Fruit fly (Drosophila melanogaster) whole organism, embryonic: ENCODE measurements around the gene CG2608.

Experiments used
- Aef1 ChIP-seq: fragments of 200-800 bp; sonication (Bioruptor generic); IDR thresholded peaks from 3 replicates; pipeline ENCODE4 v1.3.6; 2022; ENCODE audit warnings: missing biosample characterization, missing genetic modification characterization
- CG10147 ChIP-seq: fragments of 200-800 bp; sonication (Bioruptor generic); optimal IDR thresholded peaks from 2 replicates; lab custom pipeline; 2019; ENCODE audit warnings: missing biosample characterization, mild to moderate bottlenecking, missing genetic modification characterization, moderate library complexity
- CG10654 ChIP-seq: fragments of 200-800 bp; sonication (Bioruptor generic); optimal IDR thresholded peaks from 2 replicates; lab custom pipeline; 2016; ENCODE audit warnings: missing biosample characterization, missing genetic modification characterization
- CG13123 ChIP-seq: fragments of 200-800 bp; sonication (Bioruptor generic); optimal IDR thresholded peaks from 2 replicates; lab custom pipeline; 2016; ENCODE audit warnings: missing biosample characterization, missing genetic modification characterization
- CG15696 ChIP-seq: fragments of 200-800 bp; sonication (Bioruptor generic); optimal IDR thresholded peaks from 2 replicates; lab custom pipeline; 2019; ENCODE audit warnings: missing biosample characterization, mild to moderate bottlenecking, missing genetic modification characterization, moderate library complexity
- CG1792 ChIP-seq: fragments of 200-800 bp; sonication (Bioruptor generic); optimal IDR thresholded peaks from 2 replicates; lab custom pipeline; 2016; ENCODE audit warnings: missing biosample characterization, missing genetic modification characterization
- CG18011 ChIP-seq: fragments of 200-800 bp; sonication (Bioruptor generic); optimal IDR thresholded peaks from 2 replicates; lab custom pipeline; 2017; ENCODE audit warnings: missing biosample characterization, missing genetic modification characterization, mild to moderate bottlenecking, moderate library complexity, missing genotype
- CG1832 ChIP-seq: fragments of 200-800 bp; sonication (Bioruptor generic); optimal IDR thresholded peaks from 2 replicates; lab custom pipeline; 2017; ENCODE audit warnings: missing biosample characterization, mild to moderate bottlenecking, missing genetic modification characterization, inconsistent platforms
- CG18619 ChIP-seq: fragments of 200-800 bp; sonication (Bioruptor generic); optimal IDR thresholded peaks from 3 replicates; lab custom pipeline; 2017; ENCODE audit warnings: missing biosample characterization, mild to moderate bottlenecking, missing genetic modification characterization
- CG30431 ChIP-seq: fragments of 200-800 bp; sonication (Bioruptor generic); optimal IDR thresholded peaks from 2 replicates; lab custom pipeline; 2017; ENCODE audit warnings: missing biosample characterization, missing genetic modification characterization
- CG3065 ChIP-seq: fragments of 200-800 bp; sonication (Bioruptor generic); optimal IDR thresholded peaks from 2 replicates; lab custom pipeline; 2016; ENCODE audit warnings: missing biosample characterization, missing genetic modification characterization
- CG33213 ChIP-seq: fragments of 200-800 bp; sonication (Bioruptor generic); optimal IDR thresholded peaks from 3 replicates; lab custom pipeline; 2016; ENCODE audit warnings: missing biosample characterization, missing genetic modification characterization
- CG43689 ChIP-seq: fragments of 200-800 bp; sonication (Bioruptor generic); IDR thresholded peaks from 2 replicates; pipeline ENCODE4 v1.3.6; 2022; ENCODE audit warnings: missing biosample characterization, missing genetic modification characterization
- CG4707 ChIP-seq: fragments of 200-800 bp; sonication (Bioruptor generic); optimal IDR thresholded peaks from 2 replicates; lab custom pipeline; 2018; ENCODE audit warnings: missing biosample characterization, mild to moderate bottlenecking, missing genetic modification characterization, moderate library complexity
- CG5953 ChIP-seq: fragments of 200-800 bp; sonication (Bioruptor generic); IDR thresholded peaks from 2 replicates; pipeline ENCODE4 v1.3.6; 2022; ENCODE audit warnings: missing biosample characterization, missing genetic modification characterization
- CG8359 ChIP-seq: fragments of 200-800 bp; sonication (Bioruptor generic); optimal IDR thresholded peaks from 2 replicates; lab custom pipeline; 2017; ENCODE audit warnings: missing biosample characterization, mild to moderate bottlenecking, missing genetic modification characterization, borderline replicate concordance
- CG8388 ChIP-seq: fragments of 200-800 bp; sonication (Bioruptor generic); optimal IDR thresholded peaks from 2 replicates; lab custom pipeline; 2019; ENCODE audit warnings: missing biosample characterization, mild to moderate bottlenecking, missing genetic modification characterization, moderate library complexity
- CG9437 ChIP-seq: fragments of 200-800 bp; sonication (Bioruptor generic); optimal IDR thresholded peaks from 2 replicates; lab custom pipeline; 2018; ENCODE audit warnings: missing biosample characterization, mild to moderate bottlenecking, missing genetic modification characterization
- CG9727 ChIP-seq: fragments of 200-800 bp; sonication (Bioruptor generic); optimal IDR thresholded peaks from 3 replicates; lab custom pipeline; 2017; ENCODE audit warnings: missing biosample characterization, mild to moderate bottlenecking, missing genetic modification characterization
- CHES-1-like ChIP-seq: fragments of 200-800 bp; sonication (Bioruptor generic); optimal IDR thresholded peaks from 2 replicates; lab custom pipeline; 2016; ENCODE audit warnings: missing biosample characterization, missing genetic modification characterization
- CoRest ChIP-seq: fragments of 200-800 bp; sonication (Bioruptor generic); optimal IDR thresholded peaks from 3 replicates; lab custom pipeline; 2018; ENCODE audit warnings: missing biosample characterization, mild to moderate bottlenecking, missing genetic modification characterization, moderate library complexity
- Dad ChIP-seq: fragments of 200-800 bp; sonication (Bioruptor generic); optimal IDR thresholded peaks from 3 replicates; lab custom pipeline; 2016; ENCODE audit warnings: missing biosample characterization, missing genetic modification characterization
- Gug ChIP-seq: fragments of 200-800 bp; sonication (Bioruptor generic); IDR thresholded peaks from 4 replicates; pipeline ENCODE4 v1.3.6; 2022; ENCODE audit warnings: missing biosample characterization, missing genetic modification characterization
- Hand ChIP-seq: fragments of 200-800 bp; sonication (Bioruptor generic); optimal IDR thresholded peaks from 2 replicates; lab custom pipeline; 2017; ENCODE audit warnings: mild to moderate bottlenecking, missing biosample characterization, missing genetic modification reagents, missing genetic modification characterization
- Meics ChIP-seq: fragments of 200-800 bp; sonication (Bioruptor generic); optimal IDR thresholded peaks from 2 replicates; lab custom pipeline; 2017; ENCODE audit warnings: missing biosample characterization, mild to moderate bottlenecking, missing genetic modification characterization
- Mrtf ChIP-seq: fragments of 200-800 bp; sonication (Bioruptor generic); IDR thresholded peaks from 3 replicates; pipeline ENCODE4 v1.3.6; 2022; ENCODE audit warnings: missing biosample characterization, missing genetic modification characterization
- Ptx1 ChIP-seq: fragments of 200-800 bp; sonication (Bioruptor generic); IDR thresholded peaks from 2 replicates; pipeline ENCODE4 v1.3.6; 2022; ENCODE audit warnings: missing biosample characterization, missing genetic modification characterization
- Tbp ChIP-seq: fragments of >200 bp; optimal IDR thresholded peaks from 2 replicates; lab custom pipeline; 2018; ENCODE audit warnings: missing biosample characterization, missing genetic modification characterization
- ac ChIP-seq: fragments of 200-800 bp; sonication (Bioruptor generic); optimal IDR thresholded peaks from 3 replicates; lab custom pipeline; 2017; ENCODE audit warnings: missing biosample characterization, mild to moderate bottlenecking, missing genetic modification characterization
- ase ChIP-seq: fragments of 200-800 bp; sonication (Bioruptor generic); IDR thresholded peaks from 3 replicates; pipeline ENCODE4 v1.3.6; 2022; ENCODE audit warnings: missing biosample characterization, missing genetic modification characterization
- bbx ChIP-seq: fragments of 200-800 bp; sonication (Bioruptor generic); IDR thresholded peaks from 2 replicates; pipeline ENCODE4 v1.3.6; 2022; ENCODE audit warnings: missing biosample characterization, missing genetic modification characterization; ENCODE audit not compliant: partially characterized antibody
- btn ChIP-seq: fragments of 200-800 bp; sonication (Bioruptor generic); optimal IDR thresholded peaks from 2 replicates; lab custom pipeline; 2016; ENCODE audit warnings: missing biosample characterization, missing genetic modification characterization
- caup ChIP-seq: fragments of 200-800 bp; sonication (Bioruptor generic); optimal IDR thresholded peaks from 3 replicates; lab custom pipeline; 2017; ENCODE audit warnings: missing biosample characterization, mild to moderate bottlenecking, missing genetic modification characterization, moderate library complexity; ENCODE audit not compliant: severe bottlenecking
- chif ChIP-seq, 2 experiments: fragments of 200-800 bp; sonication (Bioruptor generic); optimal IDR thresholded peaks; 3 replicates each; lab custom pipeline; 2016; ENCODE audit warnings: missing biosample characterization in 2 of 2, missing genetic modification characterization in 2 of 2
- dati ChIP-seq: fragments of 200-800 bp; sonication (Bioruptor generic); IDR thresholded peaks from 2 replicates; pipeline ENCODE4 v1.3.6; 2022; ENCODE audit warnings: missing biosample characterization, missing genetic modification characterization
- exex ChIP-seq: fragments of 200-800 bp; sonication (Bioruptor generic); optimal IDR thresholded peaks from 4 replicates; lab custom pipeline; 2018; ENCODE audit warnings: missing biosample characterization, mild to moderate bottlenecking, missing genetic modification characterization, moderate library complexity
- fd102C ChIP-seq: fragments of 200-800 bp; sonication (Bioruptor generic); optimal IDR thresholded peaks from 2 replicates; lab custom pipeline; 2018; ENCODE audit warnings: missing biosample characterization, mild to moderate bottlenecking, missing genetic modification characterization, moderate library complexity
- fu2 ChIP-seq: fragments of 200-800 bp; sonication (Bioruptor generic); optimal IDR thresholded peaks from 2 replicates; lab custom pipeline; 2016; ENCODE audit warnings: missing biosample characterization, missing genetic modification characterization
- jing ChIP-seq: fragments of 200-800 bp; sonication (Bioruptor generic); optimal IDR thresholded peaks from 2 replicates; lab custom pipeline; 2018; ENCODE audit warnings: missing biosample characterization, mild to moderate bottlenecking, missing genetic modification characterization
- lola ChIP-seq, 3 experiments: fragments of >200 bp in 2 of 3; fragments of 200-800 bp in 1 of 3; sonication (Bioruptor generic) in 1 of 3; optimal IDR thresholded peaks; 2 replicates each; lab custom pipeline; 2017 to 2019; ENCODE audit warnings: missing biosample characterization in 3 of 3, missing genetic modification characterization in 3 of 3, mild to moderate bottlenecking in 1 of 3, moderate library complexity in 1 of 3
- lov ChIP-seq, 2 experiments: fragments of 200-800 bp in 1 of 2; fragments of >200 bp in 1 of 2; sonication (Bioruptor generic) in 1 of 2; IDR thresholded peaks in 1 of 2; optimal IDR thresholded peaks in 1 of 2; 2 replicates in 1 of 2; 3 replicates in 1 of 2; pipeline versions ENCODE4 v1.3.6 to Lab custom; 2017 to 2022; ENCODE audit warnings: missing biosample characterization in 1 of 2, missing genetic modification characterization in 1 of 2
- run ChIP-seq: fragments of 200-800 bp; sonication (Bioruptor generic); optimal IDR thresholded peaks from 3 replicates; lab custom pipeline; 2018; ENCODE audit warnings: missing biosample characterization, mild to moderate bottlenecking, missing genetic modification characterization
- schlank ChIP-seq: fragments of 200-800 bp; sonication (Bioruptor generic); optimal IDR thresholded peaks from 2 replicates; lab custom pipeline; 2018; ENCODE audit warnings: missing biosample characterization, mild to moderate bottlenecking, missing genetic modification characterization
- seq ChIP-seq: fragments of 200-800 bp; sonication (Bioruptor generic); IDR thresholded peaks from 2 replicates; pipeline ENCODE4 v1.3.6; 2022; ENCODE audit warnings: missing biosample characterization, missing genetic modification characterization
- tin ChIP-seq: fragments of 200-800 bp; sonication (Bioruptor generic); optimal IDR thresholded peaks from 3 replicates; lab custom pipeline; 2016; ENCODE audit warnings: missing biosample characterization, missing genetic modification characterization
- tll ChIP-seq, 2 experiments: fragments of 200-800 bp in 1 of 2; fragments of >200 bp in 1 of 2; sonication (Bioruptor generic) in 1 of 2; optimal IDR thresholded peaks; 2 replicates each; lab custom pipeline; 2017 to 2019; ENCODE audit warnings: missing biosample characterization in 2 of 2, missing genetic modification characterization in 2 of 2, mild to moderate bottlenecking in 1 of 2, moderate library complexity in 1 of 2
- vfl ChIP-seq: fragments of 200-800 bp; sonication (Bioruptor generic); optimal IDR thresholded peaks from 2 replicates; lab custom pipeline; 2016; ENCODE audit warnings: missing biosample characterization, missing genetic modification characterization

Gene CG2608

DNA sequence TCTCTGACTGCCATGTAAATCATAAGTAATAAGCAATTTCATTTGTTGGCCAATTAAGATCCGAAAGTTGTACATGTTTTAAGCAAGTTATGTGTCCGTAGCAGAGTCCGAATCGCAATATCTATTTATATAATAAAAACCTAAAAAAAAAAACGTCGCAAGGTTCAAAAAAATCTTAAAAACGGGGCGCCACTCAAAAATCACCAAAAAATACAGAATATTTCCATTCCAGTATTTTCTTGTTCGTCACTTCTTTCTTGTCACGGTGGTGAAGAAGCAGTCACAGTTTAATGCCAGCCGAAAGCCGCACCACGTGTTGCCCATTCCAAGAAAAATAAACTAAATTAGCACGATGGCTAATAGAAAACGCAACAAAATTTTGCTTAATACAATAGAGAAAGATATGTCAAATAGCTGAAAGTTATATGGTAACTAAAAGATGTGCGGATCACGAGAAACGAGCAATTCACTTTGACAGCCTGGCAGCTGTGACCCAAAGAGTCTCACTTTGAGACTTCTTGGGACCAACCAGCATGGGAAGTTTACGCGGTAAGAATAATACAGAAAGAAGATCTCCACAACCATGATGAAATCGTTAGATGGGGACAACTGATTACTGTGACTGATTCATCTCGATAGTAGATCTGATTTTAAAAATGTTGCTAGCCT is 1.8 kb downstream of the CG2608 start (continued):
- TF ChIP-seq Aef1 (GFP tag; lab: Robert Waterston, UW) (no peak), Tbp (no peak), schlank (tag; lab: Kevin White, UChicago) (no peak), CG3065 (GFP tag; lab: Kevin White, UChicago) (no peak), CHES-1-like (GFP tag; lab: Kevin White, UChicago) (peak; percentile 17), tin (GFP tag; lab: Kevin White, UChicago) (no peak), CG8359 (GFP tag; lab: Kevin White, UChicago) (no peak), CG30431 (GFP tag; lab: Kevin White, UChicago) (no peak), CG8388 (no peak), CG9727 (no peak), tll (GFP tag; optimal IDR thresholded peaks at IDR 0.05; lab: Kevin White, UChicago) (no peak), CG1792 (GFP tag; lab: Kevin White, UChicago) (no peak), btn (GFP tag; lab: Kevin White, UChicago) (no peak), Hand (GFP tag; lab: Kevin White, UChicago) (no peak), Dad (peak; percentile 6), CG13123 (GFP tag; lab: Kevin White, UChicago) (no peak), CG33213 (peak; percentile 64), CG43689 (no peak), ac (GFP tag; lab: Kevin White, UChicago) (no peak), lola (GFP tag; optimal IDR thresholded peaks at IDR 0.05; lab: Kevin White, UChicago) (no peak), bbx (no peak), jing (GFP tag; lab: Kevin White, UChicago) (no peak), Gug (GFP tag; lab: Robert Waterston, UW) (no peak), CG5953 (GFP tag; lab: Robert Waterston, UW) (no peak), Mrtf (GFP tag; lab: Robert Waterston, UW) (no peak), vfl (GFP tag; lab: Kevin White, UChicago) (no peak), CG10147 (peak; percentile 4), fd102C (GFP tag; lab: Kevin White, UChicago) (no peak), CG1832 (GFP tag; lab: Kevin White, UChicago) (no peak), run (tag; lab: Kevin White, UChicago) (no peak), CG10654 (GFP tag; lab: Kevin White, UChicago) (no peak), exex (tag; lab: Kevin White, UChicago) (no peak)

dm6 chr2L:20648612-20649011 is 3.0 kb downstream of the CG2608 start, which contains the start of gene CG18810:
CG18810 (plus strand) TSS chr2L:20648912.
- TF ChIP-seq btn (GFP tag; lab: Kevin White, UChicago): no peak
- TF ChIP-seq ac (GFP tag; lab: Kevin White, UChicago): no peak
- TF ChIP-seq lov (optimal IDR thresholded peaks at IDR 0.05; lab: Kevin White, UChicago): no peak
- no peak for TF ChIP-seq lov (GFP tag; IDR thresholded peaks at IDR 0.05; lab: Robert Waterston, UW)

- TF ChIP-seq seq (no peak), CoRest (tag; lab: Kevin White, UChicago) (peak; percentile 51), fu2 (GFP tag; lab: Kevin White, UChicago) (peak; percentile 41), caup (GFP tag; lab: Kevin White, UChicago) (peak; percentile 12), CG15696 (tag; lab: Kevin White, UChicago) (peak; percentile 37), ase (GFP tag; lab: Robert Waterston, UW) (peak; percentile 38; the same call in 1 of the 3 replicates), dati (0 out of 2 replicates have a peak, but pooled peaks have one; percentile 42), CG18619 (GFP tag; lab: Kevin White, UChicago) (peak; percentile 12), CG10654 (GFP tag; lab: Kevin White, UChicago) (peak; percentile 44), Meics (GFP tag; lab: Kevin White, UChicago) (peak; percentile 47), Ptx1 (GFP tag; lab: Robert Waterston, UW) (peak; percentile 58), CG18011 (peak; percentile 16), chif (GFP tag; optimal IDR thresholded peaks at IDR 0.05; lab: Kevin White, UChicago) (peak; percentile 27 to 38), CG9437 (GFP tag; lab: Kevin White, UChicago) (no peak), CG4707 (GFP tag; lab: Kevin White, UChicago) (no peak)
These were observed 4.3 kb downstream of the CG2608 start, which contains the start of gene CG2611 for dm6 chr2L:20649891-20650290. CG2611 (plus strand) TSS chr2L:20650189.
